Worm (Caenorhabditis elegans) whole organism, L4/young adult: ENCODE results near the gene R53.5.

ENCODE experiments used
- W03F9.2 ChIP-seq: fragments of 150-350 bp; optimal IDR thresholded peaks from 2 replicates; lab custom pipeline; 2014; ENCODE audit warnings: missing biosample characterization, missing genetic modification characterization
- dao-5 ChIP-seq: sonication (generic microtip); optimal IDR thresholded peaks from 2 replicates; lab custom pipeline; 2016; ENCODE audit warnings: missing genotype, missing genetic modification characterization, moderate library complexity, missing compliant biosample characterization
- him-1 ChIP-seq: sonication (generic microtip); optimal IDR thresholded peaks from 2 replicates; lab custom pipeline; 2016; ENCODE audit warnings: missing genotype, missing genetic modification reagents, missing genetic modification characterization, missing compliant biosample characterization

The R53.5 gene

ce11 chrII:9935664-9936063 is 34.6 kb downstream of the R53.5 start:
- TF ChIP-seq dao-5 (no peak), W03F9.2 (no peak), him-1 (no peak)

DNA sequence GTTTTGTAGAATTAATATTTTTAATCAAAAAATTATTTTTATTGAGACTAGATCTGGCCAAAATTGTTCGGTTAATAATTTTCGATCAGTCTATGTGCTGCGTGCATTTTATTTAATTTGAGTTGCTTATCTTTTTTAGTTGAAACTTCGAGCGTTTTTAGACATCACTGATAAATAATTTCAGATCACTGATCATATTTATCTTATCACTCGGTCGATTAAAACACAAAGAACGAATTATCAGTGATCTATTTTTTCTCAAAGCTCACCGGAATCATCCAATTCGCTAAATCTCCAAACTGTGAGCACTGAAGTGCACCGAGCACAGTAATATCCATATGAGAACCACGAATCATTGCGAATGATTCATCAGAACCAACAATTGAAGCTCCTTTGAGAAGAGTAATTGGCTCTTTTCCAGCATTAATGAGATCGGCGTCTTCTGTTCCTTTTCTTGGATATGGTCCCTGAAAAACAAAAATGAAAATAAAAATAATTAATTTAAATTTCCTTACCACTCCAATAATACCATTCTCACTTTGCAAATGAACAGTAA is 35.2 kb downstream of the R53.5 start:
- TF ChIP-seq dao-5 (no peak), W03F9.2 (no peak), him-1 (no peak)

ce11 chrII:9934570-9934969 is 35.7 kb downstream of the R53.5 start:
- no peak for TF ChIP-seq him-1
- no peak for TF ChIP-seq W03F9.2
- no peak for TF ChIP-seq dao-5

ce11 chrII:9933947-9934383 is 36.3 kb downstream of the R53.5 start:
- peak; percentile 24 for TF ChIP-seq W03F9.2
- no peak for TF ChIP-seq dao-5

DNA sequence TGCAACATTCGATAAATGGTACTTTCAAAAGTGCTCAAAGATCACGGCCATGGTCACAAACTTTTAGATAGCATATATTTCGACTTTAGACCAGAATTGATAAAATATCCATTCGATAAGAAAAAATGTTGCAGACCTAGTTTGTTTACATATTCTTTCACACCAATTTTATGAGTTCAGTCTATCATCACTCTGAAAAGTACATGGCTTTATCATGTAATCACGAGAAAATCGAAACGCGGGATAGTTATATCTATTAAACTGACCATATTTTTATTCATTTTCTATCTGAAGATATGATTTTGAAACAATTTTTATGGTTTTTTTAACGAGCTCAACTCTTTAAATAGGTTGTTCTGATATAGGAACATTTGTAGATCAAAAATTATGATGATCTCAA is 38.8 kb downstream of the R53.5 start, which contains the start of gene pho-11:
Gene pho-11, plus strand, starts transcription at position 374 of the 400 bp plus-strand sequence.
- TF ChIP-seq him-1 = no peak
- TF ChIP-seq dao-5 = no peak
- no peak for TF ChIP-seq W03F9.2

- no peak for TF ChIP-seq W03F9.2
- no peak for TF ChIP-seq dao-5
- no peak for TF ChIP-seq him-1
These were observed 39.3 kb downstream of the R53.5 start for ce11 chrII:9931012-9931411.

DNA sequence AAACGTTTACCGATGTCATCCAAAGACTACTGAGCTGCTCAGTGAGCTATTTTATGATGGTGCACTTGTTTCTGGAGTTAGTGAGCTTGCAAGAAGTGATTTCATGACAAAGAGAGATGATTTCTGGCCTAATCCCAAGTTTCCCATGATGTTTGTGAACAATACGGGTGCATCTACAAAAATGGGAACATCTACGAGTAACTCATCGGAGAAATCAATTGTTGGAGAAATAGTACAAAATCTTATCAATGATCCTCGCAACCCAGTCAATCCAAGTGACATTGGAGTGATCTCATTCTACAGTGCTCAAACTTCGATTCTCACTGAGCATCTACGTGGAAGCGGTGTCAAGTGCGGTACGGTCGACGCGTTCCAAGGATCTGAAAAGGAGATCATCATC is 41.8 kb downstream of the R53.5 start:
- no peak for TF ChIP-seq dao-5
- no peak for TF ChIP-seq him-1
- no peak for TF ChIP-seq W03F9.2

DNA sequence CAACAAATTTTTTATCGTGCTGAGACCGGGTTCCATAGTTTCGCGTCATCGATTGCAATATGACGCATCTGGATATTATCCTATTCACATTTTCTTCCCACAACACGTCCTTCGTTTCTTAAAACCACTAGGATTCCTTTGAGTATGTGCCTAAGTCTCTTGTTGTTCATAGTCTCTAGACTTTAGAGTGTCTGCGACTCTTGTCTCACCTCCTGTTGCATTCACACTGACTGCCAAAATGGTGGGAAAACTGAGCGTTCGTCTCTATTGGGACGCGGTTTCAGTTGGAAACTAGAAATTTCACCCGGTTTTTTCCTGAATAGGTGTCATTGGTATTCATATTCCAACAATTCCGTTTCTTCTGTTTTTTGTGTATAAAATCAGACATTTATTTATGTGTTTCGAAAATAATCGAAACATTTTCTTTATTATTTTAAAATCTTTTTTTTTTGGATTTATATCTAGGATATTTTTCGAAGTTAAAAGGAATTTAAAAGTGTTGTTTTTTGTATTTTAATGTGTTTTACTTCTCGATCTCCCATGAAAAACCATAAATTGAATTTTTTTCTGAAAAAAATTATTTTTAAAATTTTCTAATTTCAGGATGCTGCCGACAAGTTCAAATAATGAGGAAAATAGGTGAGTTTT is 48.5 kb downstream of the R53.5 start, which contains the start of gene C05C10.2:
Gene C05C10.2, plus strand, starts transcription at position 598 of the 648 bp plus-strand sequence.
- TF ChIP-seq dao-5 (no peak), him-1 (no peak), W03F9.2 (no peak)

DNA sequence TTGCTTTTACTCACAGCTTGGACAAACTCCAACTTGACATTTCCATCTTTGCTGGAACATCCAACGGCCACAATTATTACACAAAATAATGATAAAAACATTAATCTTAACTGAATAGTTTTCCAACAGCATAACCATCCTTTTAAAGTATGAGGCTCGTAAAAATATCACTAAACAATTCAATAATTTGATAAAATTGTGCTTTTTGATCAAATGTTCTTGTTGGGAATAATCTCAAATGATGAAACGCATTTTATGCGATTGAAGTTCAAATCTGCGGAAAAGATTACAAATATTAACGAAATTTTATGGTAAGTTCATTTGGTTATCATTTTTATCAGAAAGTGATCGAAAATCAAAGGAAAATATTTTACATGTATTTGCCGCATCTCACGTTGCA is 49.8 kb downstream of the R53.5 start, which contains the start of gene pho-10:
Gene pho-10, minus strand, starts transcription at position 101 of the 400 bp plus-strand sequence.
- TF ChIP-seq dao-5 = no peak
- TF ChIP-seq him-1 = no peak
- no peak for TF ChIP-seq W03F9.2
